Fruit fly (Drosophila melanogaster) whole organism, embryonic: ENCODE results near the gene CG10300.

Source experiments
- ATbp ChIP-seq: fragments of 200-800 bp; sonication (Bioruptor generic); optimal IDR thresholded peaks from 2 replicates; lab custom pipeline; 2017; ENCODE audit warnings: missing biosample characterization, mild to moderate bottlenecking, missing genetic modification characterization, missing genetic modification reagents
- Atf6 ChIP-seq: fragments of 200-800 bp; sonication (Bioruptor generic); IDR thresholded peaks from 2 replicates; pipeline ENCODE4 v1.3.6; 2022; ENCODE audit warnings: missing biosample characterization, missing genetic modification characterization
- CG11695 ChIP-seq: fragments of 200-800 bp; sonication (Bioruptor generic); IDR thresholded peaks from 3 replicates; pipeline ENCODE4 v1.3.6; 2022; ENCODE audit warnings: missing biosample characterization, missing genetic modification characterization
- CG15269 ChIP-seq: fragments of 200-800 bp; sonication (Bioruptor generic); optimal IDR thresholded peaks from 2 replicates; lab custom pipeline; 2018; ENCODE audit warnings: missing biosample characterization, mild to moderate bottlenecking, missing genetic modification characterization, moderate library complexity
- CG18011 ChIP-seq: fragments of 200-800 bp; sonication (Bioruptor generic); optimal IDR thresholded peaks from 2 replicates; lab custom pipeline; 2017; ENCODE audit warnings: missing biosample characterization, missing genetic modification characterization, mild to moderate bottlenecking, moderate library complexity, missing genotype
- CG2199 ChIP-seq: fragments of 200-800 bp; sonication (Bioruptor generic); IDR thresholded peaks from 3 replicates; pipeline ENCODE4 v1.3.6; 2022; ENCODE audit warnings: missing biosample characterization, missing genetic modification characterization
- CG30403 ChIP-seq: fragments of 200-800 bp; sonication (Bioruptor generic); optimal IDR thresholded peaks from 3 replicates; lab custom pipeline; 2016; ENCODE audit warnings: missing biosample characterization, missing genetic modification characterization
- CG3065 ChIP-seq: fragments of 200-800 bp; sonication (Bioruptor generic); optimal IDR thresholded peaks from 2 replicates; lab custom pipeline; 2016; ENCODE audit warnings: missing biosample characterization, missing genetic modification characterization
- CG31388 ChIP-seq: fragments of 200-800 bp; sonication (Bioruptor generic); optimal IDR thresholded peaks from 2 replicates; lab custom pipeline; 2016; ENCODE audit warnings: missing biosample characterization, missing genetic modification characterization
- CG3163 ChIP-seq: fragments of 200-800 bp; sonication (Bioruptor generic); optimal IDR thresholded peaks from 3 replicates; lab custom pipeline; 2016; ENCODE audit warnings: missing biosample characterization, missing genetic modification characterization
- CG5953 ChIP-seq: fragments of 200-800 bp; sonication (Bioruptor generic); IDR thresholded peaks from 2 replicates; pipeline ENCODE4 v1.3.6; 2022; ENCODE audit warnings: missing biosample characterization, missing genetic modification characterization
- CG6689 ChIP-seq: fragments of 200-800 bp; sonication (Bioruptor generic); IDR thresholded peaks from 2 replicates; pipeline ENCODE4 v1.3.6; 2022; ENCODE audit warnings: missing biosample characterization, missing genetic modification characterization
- CG7556 ChIP-seq: fragments of 200-800 bp; sonication (Bioruptor generic); optimal IDR thresholded peaks from 2 replicates; lab custom pipeline; 2017; ENCODE audit warnings: missing biosample characterization, mild to moderate bottlenecking, missing genetic modification characterization
- CG7839 ChIP-seq: fragments of 200-800 bp; sonication (Bioruptor generic); optimal IDR thresholded peaks from 3 replicates; lab custom pipeline; 2018; ENCODE audit warnings: missing biosample characterization, mild to moderate bottlenecking, missing genetic modification characterization, moderate library complexity
- CG7987 ChIP-seq: fragments of 200-800 bp; sonication (Bioruptor generic); optimal IDR thresholded peaks from 2 replicates; lab custom pipeline; 2018; ENCODE audit warnings: missing biosample characterization, mild to moderate bottlenecking, missing genetic modification characterization, moderate library complexity
- CG9932 ChIP-seq: fragments of 200-800 bp; sonication (Bioruptor generic); IDR thresholded peaks from 2 replicates; pipeline ENCODE4 v1.3.6; 2022; ENCODE audit warnings: missing biosample characterization, missing genetic modification characterization
- Camta ChIP-seq: fragments of 200-800 bp; sonication (Bioruptor generic); optimal IDR thresholded peaks from 2 replicates; lab custom pipeline; 2016; ENCODE audit warnings: missing biosample characterization, missing genetic modification characterization
- Dp ChIP-seq: fragments of 200-800 bp; sonication (Bioruptor generic); optimal IDR thresholded peaks from 2 replicates; lab custom pipeline; 2018; ENCODE audit warnings: missing biosample characterization, mild to moderate bottlenecking, missing genetic modification characterization, moderate library complexity
- Drgx ChIP-seq: fragments of 200-800 bp; sonication (Bioruptor generic); IDR thresholded peaks from 2 replicates; pipeline ENCODE4 v1.3.6; 2022; ENCODE audit warnings: missing biosample characterization, missing genetic modification characterization
- Elba2 ChIP-seq: fragments of 200-800 bp; sonication (Bioruptor generic); optimal IDR thresholded peaks from 3 replicates; lab custom pipeline; 2016; ENCODE audit warnings: missing biosample characterization, missing genetic modification characterization
- Fer1 ChIP-seq: fragments of 200-800 bp; sonication (Bioruptor generic); optimal IDR thresholded peaks from 2 replicates; lab custom pipeline; 2017; ENCODE audit warnings: missing biosample characterization, mild to moderate bottlenecking, missing genetic modification characterization
- HmgD ChIP-seq: fragments of 200-800 bp; sonication (Bioruptor generic); optimal IDR thresholded peaks from 3 replicates; lab custom pipeline; 2016; ENCODE audit warnings: missing biosample characterization, missing genetic modification characterization
- Hsf ChIP-seq: fragments of 200-800 bp; sonication (Bioruptor generic); optimal IDR thresholded peaks from 3 replicates; lab custom pipeline; 2016; ENCODE audit warnings: missing biosample characterization, missing genetic modification characterization
- Mrtf ChIP-seq: fragments of 200-800 bp; sonication (Bioruptor generic); IDR thresholded peaks from 3 replicates; pipeline ENCODE4 v1.3.6; 2022; ENCODE audit warnings: missing biosample characterization, missing genetic modification characterization
- NC2α ChIP-seq: fragments of 200-800 bp; sonication (Bioruptor generic); optimal IDR thresholded peaks from 2 replicates; lab custom pipeline; 2016; ENCODE audit warnings: missing biosample characterization, missing genetic modification characterization
- Pdp1 ChIP-seq, 2 experiments: fragments of 200-800 bp; sonication (Bioruptor generic); optimal IDR thresholded peaks; 3 replicates each; lab custom pipeline; 2016; ENCODE audit warnings: missing biosample characterization in 2 of 2, missing genetic modification characterization in 2 of 2, mild to moderate bottlenecking in 1 of 2, moderate library complexity in 1 of 2
- Ssrp ChIP-seq: fragments of 200-800 bp; sonication (Bioruptor generic); optimal IDR thresholded peaks from 2 replicates; lab custom pipeline; 2018; ENCODE audit warnings: missing biosample characterization, mild to moderate bottlenecking, missing genetic modification characterization, moderate library complexity
- Trl ChIP-seq, 3 experiments: fragments of >200 bp in 2 of 3; fragments of 200-800 bp in 1 of 3; sonication (Bioruptor generic) in 1 of 3; optimal IDR thresholded peaks; 2 replicates in 1 of 3; 3 replicates in 2 of 3; lab custom pipeline; 2016 to 2017; ENCODE audit warnings: missing biosample characterization in 1 of 3, missing genetic modification characterization in 1 of 3
- cad ChIP-seq: fragments of >200 bp; optimal IDR thresholded peaks from 2 replicates; lab custom pipeline; 2017; ENCODE audit warnings: missing biosample characterization, missing genetic modification characterization
- chinmo ChIP-seq: fragments of 200-800 bp; sonication (Bioruptor generic); IDR thresholded peaks from 4 replicates; pipeline ENCODE4 v1.3.6; 2022; ENCODE audit warnings: missing biosample characterization, missing genetic modification characterization; ENCODE audit not compliant: partially characterized antibody
- dati ChIP-seq: fragments of 200-800 bp; sonication (Bioruptor generic); IDR thresholded peaks from 2 replicates; pipeline ENCODE4 v1.3.6; 2022; ENCODE audit warnings: missing biosample characterization, missing genetic modification characterization
- en ChIP-seq: fragments of 200-800 bp; sonication (Bioruptor generic); optimal IDR thresholded peaks from 2 replicates; lab custom pipeline; 2016; ENCODE audit warnings: missing biosample characterization, missing genetic modification characterization
- exex ChIP-seq: fragments of 200-800 bp; sonication (Bioruptor generic); optimal IDR thresholded peaks from 4 replicates; lab custom pipeline; 2018; ENCODE audit warnings: missing biosample characterization, mild to moderate bottlenecking, missing genetic modification characterization, moderate library complexity
- jing ChIP-seq: fragments of 200-800 bp; sonication (Bioruptor generic); optimal IDR thresholded peaks from 2 replicates; lab custom pipeline; 2018; ENCODE audit warnings: missing biosample characterization, mild to moderate bottlenecking, missing genetic modification characterization
- lov ChIP-seq, 2 experiments: fragments of 200-800 bp in 1 of 2; fragments of >200 bp in 1 of 2; sonication (Bioruptor generic) in 1 of 2; IDR thresholded peaks in 1 of 2; optimal IDR thresholded peaks in 1 of 2; 2 replicates in 1 of 2; 3 replicates in 1 of 2; pipeline versions ENCODE4 v1.3.6 to Lab custom; 2017 to 2022; ENCODE audit warnings: missing biosample characterization in 1 of 2, missing genetic modification characterization in 1 of 2
- nom ChIP-seq: fragments of 200-800 bp; sonication (Bioruptor generic); optimal IDR thresholded peaks from 2 replicates; lab custom pipeline; 2017; ENCODE audit warnings: missing biosample characterization, missing genetic modification characterization, mild to moderate bottlenecking, moderate library complexity, missing genetic modification reagents
- oc ChIP-seq: fragments of 200-800 bp; sonication (Bioruptor generic); optimal IDR thresholded peaks from 2 replicates; lab custom pipeline; 2018; ENCODE audit warnings: missing biosample characterization, mild to moderate bottlenecking, missing genetic modification characterization, moderate library complexity
- odd ChIP-seq: fragments of 200-800 bp; sonication (Bioruptor generic); optimal IDR thresholded peaks from 2 replicates; lab custom pipeline; 2017; ENCODE audit warnings: missing biosample characterization, mild to moderate bottlenecking, missing genetic modification characterization
- org-1 ChIP-seq: fragments of 200-800 bp; sonication (Bioruptor generic); optimal IDR thresholded peaks from 2 replicates; lab custom pipeline; 2017; ENCODE audit warnings: missing biosample characterization, missing genetic modification characterization
- pan ChIP-seq, 4 experiments: fragments of >200 bp in 3 of 4; fragments of 200-800 bp in 1 of 4; sonication (Bioruptor generic) in 1 of 4; optimal IDR thresholded peaks in 3 of 4; IDR thresholded peaks in 1 of 4; 2 replicates each; pipeline versions ENCODE4 v1.3.6 to Lab custom; 2017 to 2022; ENCODE audit warnings: missing biosample characterization in 2 of 4, missing genetic modification characterization in 2 of 4, mixed read lengths in 1 of 4
- pho ChIP-seq: fragments of 200-800 bp; sonication (Bioruptor generic); optimal IDR thresholded peaks from 2 replicates; lab custom pipeline; 2016; ENCODE audit warnings: missing biosample characterization, missing genetic modification characterization
- phol ChIP-seq: fragments of 200-800 bp; sonication (Bioruptor generic); optimal IDR thresholded peaks from 3 replicates; lab custom pipeline; 2018; ENCODE audit warnings: missing biosample characterization, mild to moderate bottlenecking, missing genetic modification characterization, moderate library complexity
- pita ChIP-seq: fragments of 200-800 bp; sonication (Bioruptor generic); optimal IDR thresholded peaks from 2 replicates; lab custom pipeline; 2017; ENCODE audit warnings: missing biosample characterization, mild to moderate bottlenecking, missing genetic modification characterization
- row ChIP-seq: fragments of 200-800 bp; sonication (Bioruptor generic); IDR thresholded peaks from 3 replicates; pipeline ENCODE4 v1.3.6; 2022; ENCODE audit warnings: missing biosample characterization, missing genetic modification characterization
- sens ChIP-seq: fragments of 200-800 bp; sonication (Bioruptor generic); peaks from one replicate; lab custom pipeline; 2016; ENCODE audit warnings: missing biosample characterization, missing genetic modification characterization
- toy ChIP-seq: fragments of 200-800 bp; sonication (Bioruptor generic); IDR thresholded peaks from 2 replicates; pipeline ENCODE4 v1.3.6; 2022; ENCODE audit warnings: missing biosample characterization, missing genetic modification characterization
- vvl ChIP-seq: fragments of 200-800 bp; sonication (Bioruptor generic); IDR thresholded peaks from 2 replicates; pipeline ENCODE4 v1.3.6; 2022; ENCODE audit warnings: missing biosample characterization, missing genetic modification characterization
- zen ChIP-seq: fragments of 200-800 bp; sonication (Bioruptor generic); optimal IDR thresholded peaks from 3 replicates; lab custom pipeline; 2018; ENCODE audit warnings: missing biosample characterization, mild to moderate bottlenecking, missing genetic modification characterization, moderate library complexity

CG10300 gene

DNA sequence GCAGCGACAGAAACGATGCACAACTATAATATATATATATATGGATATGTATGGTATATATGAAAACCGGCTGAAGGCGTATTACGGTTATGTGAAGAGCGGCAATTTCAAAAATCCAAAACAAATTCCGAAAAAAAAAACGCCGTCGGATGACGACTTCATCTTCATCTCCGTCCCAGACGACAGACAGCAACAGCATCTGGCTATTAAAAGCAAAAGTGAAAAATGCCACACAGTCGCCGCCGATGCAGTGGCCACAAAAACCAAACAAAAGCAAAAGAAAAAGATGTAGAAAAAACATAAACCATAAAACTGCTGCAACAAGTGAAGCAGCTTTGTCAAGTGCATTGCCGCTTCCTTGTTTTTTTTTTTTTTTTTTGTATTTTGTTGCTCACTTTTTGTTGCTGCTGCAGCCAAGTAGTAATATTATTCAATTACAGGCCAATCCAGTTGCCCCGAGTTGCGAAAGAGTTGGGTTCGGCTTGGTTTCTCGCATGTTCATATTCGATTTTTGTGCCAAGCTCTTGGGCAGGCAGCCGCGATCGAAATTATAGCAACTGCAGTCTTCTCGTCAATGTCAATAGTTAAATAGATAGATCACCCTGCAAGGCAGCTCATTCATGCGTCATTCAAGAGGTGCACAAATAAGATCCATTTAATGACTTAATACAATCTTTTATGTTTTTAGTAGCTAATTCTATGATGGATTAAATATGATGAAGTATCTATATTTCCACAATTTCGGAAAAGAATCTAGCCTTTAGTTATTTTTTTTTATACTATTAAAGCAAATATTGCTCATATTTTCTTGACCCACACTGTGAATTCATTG is 23.5 kb downstream of the CG10300 start (continued):
- TF ChIP-seq NC2α (GFP tag; lab: Kevin White, UChicago), result no peak
- TF ChIP-seq Atf6, result no peak
- no peak for TF ChIP-seq CG7987 (GFP tag; lab: Kevin White, UChicago)
- TF ChIP-seq jing (GFP tag; lab: Kevin White, UChicago), result no peak
- 0 out of 2 replicates have a peak, but pooled peaks have one; percentile 35 for TF ChIP-seq CG5953
- peak; percentile 3 for TF ChIP-seq CG31388 (GFP tag; lab: Kevin White, UChicago)
- TF ChIP-seq toy (GFP tag; lab: Robert Waterston, UW), result no peak
- no peak for TF ChIP-seq Trl (optimal IDR thresholded peaks at IDR 0.05; lab: Kevin White, UChicago)
- TF ChIP-seq Trl (GFP tag; optimal IDR thresholded peaks at IDR 0.05; lab: Kevin White, UChicago), result no peak
- no peak for TF ChIP-seq exex
- no peak for TF ChIP-seq Fer1
- TF ChIP-seq CG9932 (GFP tag; lab: Robert Waterston, UW), result no peak
- peak; percentile 18 for TF ChIP-seq oc (tag; lab: Kevin White, UChicago)
- no peak for TF ChIP-seq org-1 (GFP tag; lab: Kevin White, UChicago)
- TF ChIP-seq zen, result no peak
- peak; percentile 15 for TF ChIP-seq CG30403 (GFP tag; lab: Kevin White, UChicago)
- TF ChIP-seq Pdp1 (GFP tag; optimal IDR thresholded peaks at IDR 0.05; lab: Kevin White, UChicago), result peak in 1 of 2 experiments; percentile 11
- no peak for TF ChIP-seq Dp (GFP tag; lab: Kevin White, UChicago)
- TF ChIP-seq vvl (GFP tag; lab: Robert Waterston, UW), result no peak
- no peak for TF ChIP-seq CG3065
- no peak for TF ChIP-seq cad (GFP tag; lab: Kevin White, UChicago)
- TF ChIP-seq row (GFP tag; lab: Robert Waterston, UW), result no peak
- TF ChIP-seq Camta (GFP tag; lab: Kevin White, UChicago), result no peak
- no peak for TF ChIP-seq pho (GFP tag; lab: Kevin White, UChicago)
- TF ChIP-seq CG6689 (GFP tag; lab: Robert Waterston, UW), result peak; percentile 23; the same call in 1 of the 2 replicates
- 0 out of 3 replicates have a peak, but pooled peaks have one; percentile 63 for TF ChIP-seq CG2199 (GFP tag; lab: Robert Waterston, UW)
- TF ChIP-seq CG7556 (GFP tag; lab: Kevin White, UChicago), result peak; percentile 1
- TF ChIP-seq Drgx (GFP tag; lab: Robert Waterston, UW), result peak; percentile 67
- TF ChIP-seq CG15269 (tag; lab: Kevin White, UChicago), result peak; percentile 31
- peak; percentile 41 for TF ChIP-seq phol (tag; lab: Kevin White, UChicago)
- peak; percentile 30 for TF ChIP-seq Ssrp (tag; lab: Kevin White, UChicago)
- peak; percentile 40 for TF ChIP-seq ATbp
- TF ChIP-seq en (GFP tag; lab: Kevin White, UChicago), result peak; percentile 2
- TF ChIP-seq nom (GFP tag; lab: Kevin White, UChicago), result peak; percentile 42
- TF ChIP-seq sens (GFP tag; lab: Kevin White, UChicago), result peak; percentile 75
- TF ChIP-seq dati, result no peak
- no peak for TF ChIP-seq pita (GFP tag; lab: Kevin White, UChicago)
- TF ChIP-seq odd, result no peak
- no peak for TF ChIP-seq Mrtf (GFP tag; lab: Robert Waterston, UW)
- TF ChIP-seq chinmo (GFP tag; lab: Robert Waterston, UW), result 0 out of 4 replicates have a peak, but pooled peaks have one; percentile 54
- TF ChIP-seq HmgD, result no peak
- peak; percentile 13; the same call in 1 of the 3 replicates for TF ChIP-seq CG11695 (GFP tag; lab: Robert Waterston, UW)
- TF ChIP-seq lov (optimal IDR thresholded peaks at IDR 0.05; lab: Kevin White, UChicago), result no peak
- TF ChIP-seq lov (GFP tag; IDR thresholded peaks at IDR 0.05; lab: Robert Waterston, UW), result no peak
- TF ChIP-seq pan (optimal IDR thresholded peaks at IDR 0.05; lab: Kevin White, UChicago), result no peak
- peak in 1 of 2 experiments; percentile 21 for TF ChIP-seq pan (GFP tag; optimal IDR thresholded peaks at IDR 0.05 in 1 of 2, IDR thresholded peaks at IDR 0.05 in 1 of 2)
- peak; percentile 24 for TF ChIP-seq Hsf (GFP tag; lab: Kevin White, UChicago)
- no peak for TF ChIP-seq CG18011 (GFP tag; lab: Kevin White, UChicago)
- peak; percentile 14 for TF ChIP-seq CG7839 (tag; lab: Kevin White, UChicago)
- TF ChIP-seq CG3163, result no peak
- no peak for TF ChIP-seq Elba2
